Fruit fly (Drosophila melanogaster): ENCODE measurements around the gene Ifrd1.

DNA sequence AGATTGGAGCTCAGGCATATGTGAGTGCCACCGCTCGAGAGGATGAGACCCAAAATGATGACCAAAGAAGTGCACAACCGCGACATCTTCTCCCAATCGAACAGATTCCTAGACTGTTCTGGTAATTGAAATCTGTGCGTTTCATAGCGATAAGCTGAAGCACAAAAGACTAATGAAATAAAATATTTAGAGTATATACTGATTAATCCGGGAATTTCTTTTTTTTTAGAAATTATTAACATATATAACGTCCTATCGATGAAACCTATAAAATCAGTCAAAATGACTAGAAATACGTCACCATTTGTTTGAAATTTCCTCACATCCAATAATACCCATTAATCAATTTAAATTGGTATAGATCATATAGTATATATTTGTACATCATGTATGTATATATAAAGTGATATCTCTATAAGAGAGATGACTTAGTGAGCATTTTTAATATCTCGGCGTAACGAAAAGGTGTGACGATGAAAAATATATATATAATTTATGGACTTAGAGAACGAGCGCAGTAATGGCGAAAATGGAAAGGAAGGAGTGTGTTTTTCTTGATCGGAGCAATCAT lies 27.1 kb downstream of the Ifrd1 start, which contains the start of the genes CG3117 and CG2983:
- TF ChIP-seq CG34367 (tag; optimal IDR thresholded peaks at IDR 0.05) = no peak
- TF ChIP-seq CG8301 (tag; optimal IDR thresholded peaks at IDR 0.05) = no peak
- TF ChIP-seq D1 (tag; optimal IDR thresholded peaks at IDR 0.05) = no peak
- TF ChIP-seq Snoo (tag; optimal IDR thresholded peaks at IDR 0.05) = no peak
- TF ChIP-seq Pif1B (GFP tag; optimal IDR thresholded peaks at IDR 0.05) = no peak
- TF ChIP-seq CG32121 (GFP tag; IDR thresholded peaks at IDR 0.05) = no peak
- no peak for TF ChIP-seq Ets98B (GFP tag; IDR thresholded peaks at IDR 0.05)
- TF ChIP-seq CG17806 (tag; optimal IDR thresholded peaks at IDR 0.05) = no peak
- TF ChIP-seq CG9948 (tag; optimal IDR thresholded peaks at IDR 0.05) = no peak

Measured in whole organism, pupa.